Fruit fly (Drosophila melanogaster) whole organism, wandering third instar larva: Measurements from ENCODE around the gene Hip1.
A peak's percentile ranks its signal among the peaks of the same experiment; 100 is the strongest.

Source experiments
- CG9705 ChIP-seq: fragments of 200-800 bp; sonication (Bioruptor generic); optimal IDR thresholded peaks from 2 replicates; lab custom pipeline; 2018; ENCODE audit warnings: missing biosample characterization, mild to moderate bottlenecking, missing genetic modification characterization
- Dfd ChIP-seq: fragments of >200 bp; optimal IDR thresholded peaks from 2 replicates; lab custom pipeline; 2017; ENCODE audit warnings: missing biosample characterization, missing genetic modification characterization
- N ChIP-seq: fragments of >200 bp; optimal IDR thresholded peaks from 2 replicates; lab custom pipeline; 2018; ENCODE audit warnings: missing biosample characterization, missing external identifiers, missing genetic modification characterization
- OdsH ChIP-seq: fragments of 200-800 bp; sonication (Bioruptor generic); optimal IDR thresholded peaks from 2 replicates; lab custom pipeline; 2016; ENCODE audit warnings: missing biosample characterization, mild to moderate bottlenecking, missing genetic modification characterization
- dl ChIP-seq, 2 experiments: fragments of 175-275, 200-275 bp in 1 of 2; fragments of 200-275 bp in 1 of 2; sonication (Bioruptor generic); optimal IDR thresholded peaks; lab custom pipeline; 2018; ENCODE audit warnings: mild to moderate bottlenecking in 2 of 2, missing biosample characterization in 2 of 2, missing genetic modification characterization in 2 of 2, moderate library complexity in 2 of 2; ENCODE audit not compliant: partially characterized antibody in 2 of 2, insufficient read depth in 1 of 2
- h ChIP-seq: fragments of 200-800 bp; sonication (Bioruptor generic); optimal IDR thresholded peaks from 3 replicates; lab custom pipeline; 2016; ENCODE audit warnings: missing biosample characterization, mild to moderate bottlenecking, missing genetic modification characterization
- psq ChIP-seq: fragments of 200-800 bp; sonication (Bioruptor generic); optimal IDR thresholded peaks from 3 replicates; lab custom pipeline; 2017; ENCODE audit warnings: missing biosample characterization, mild to moderate bottlenecking, missing genetic modification characterization, moderate library complexity
- usp ChIP-seq: fragments of >200 bp; optimal IDR thresholded peaks from 2 replicates; lab custom pipeline; 2017; ENCODE audit warnings: missing biosample characterization, missing genetic modification characterization

dm6 chr3L:12725749-12726148 lies 47.6 kb downstream of the Hip1 start:
- TF ChIP-seq CG9705 (no peak), h (GFP tag; lab: Kevin White, UChicago) (peak; percentile 65), dl (GFP tag; optimal IDR thresholded peaks at IDR 0.05; lab: Kevin White, UChicago; ENCODE audit: insufficient read depth in 1 of 2, partially characterized antibody in 2 of 2) (no peak), OdsH (GFP tag; lab: Kevin White, UChicago) (no peak), usp (GFP tag; lab: Kevin White, UChicago) (no peak), Dfd (no peak), N (no peak), psq (GFP tag; lab: Kevin White, UChicago) (peak; percentile 35)
